Worm (Caenorhabditis elegans) whole organism, early embryonic: ENCODE measurements around the gene srh-270.

Experiments
- B0310.2 ChIP-seq: sonication (generic microtip); optimal IDR thresholded peaks from 2 replicates; lab custom pipeline; 2016; ENCODE audit warnings: mild to moderate bottlenecking, missing genetic modification characterization, missing compliant biosample characterization
- F13C5.2 ChIP-seq: sonication (generic microtip); optimal IDR thresholded peaks from 2 replicates; lab custom pipeline; 2017; ENCODE audit warnings: mild to moderate bottlenecking, missing genetic modification characterization, inconsistent platforms, missing compliant biosample characterization
- aly-1 ChIP-seq: sonication (generic microtip); optimal IDR thresholded peaks from 2 replicates; lab custom pipeline; 2016; ENCODE audit warnings: missing genetic modification characterization, missing compliant biosample characterization
- ama-1 ChIP-seq: fragments of 150-350 bp; optimal IDR thresholded peaks from 2 replicates; lab custom pipeline; 2014
- ceh-13 ChIP-seq: fragments of 200-800 bp; sonication (Bioruptor generic); optimal IDR thresholded peaks from 2 replicates; lab custom pipeline; 2018; ENCODE audit warnings: mild to moderate bottlenecking, missing genetic modification characterization, missing compliant biosample characterization
- ceh-36 ChIP-seq: sonication (generic microtip); optimal IDR thresholded peaks from 2 replicates; lab custom pipeline; 2016; ENCODE audit warnings: missing genetic modification characterization, inconsistent platforms, missing compliant biosample characterization
- flt-1 ChIP-seq: fragments of 200-800 bp; sonication (Bioruptor generic); IDR thresholded peaks from 2 replicates; pipeline ENCODE4 v1.3.6; 2022; ENCODE audit warnings: missing genetic modification characterization, missing compliant biosample characterization
- hmbx-1 ChIP-seq: sonication (generic microtip); optimal IDR thresholded peaks from 2 replicates; lab custom pipeline; 2016; ENCODE audit warnings: mild to moderate bottlenecking, missing genetic modification characterization, missing compliant biosample characterization
- pes-1 ChIP-seq: fragments of 200-800 bp; sonication (Bioruptor generic); IDR thresholded peaks from 2 replicates; pipeline ENCODE4 v1.3.6; 2022; ENCODE audit warnings: missing genetic modification reagents, missing genetic modification characterization, missing compliant biosample characterization
- scrt-1 ChIP-seq: fragments of 200-800 bp; sonication (Bioruptor generic); IDR thresholded peaks from 2 replicates; pipeline ENCODE4 v1.3.6; 2022; ENCODE audit warnings: missing genetic modification characterization, missing compliant biosample characterization
- sea-1 ChIP-seq: fragments of 200-800 bp; sonication (Bioruptor generic); conservative IDR thresholded peaks from 2 replicates; pipeline ENCODE4 v1.3.6; 2022; ENCODE audit warnings: missing genetic modification characterization, missing compliant biosample characterization
- tbx-37 ChIP-seq: fragments of 200-800 bp; sonication (Bioruptor generic); conservative IDR thresholded peaks from 2 replicates; pipeline ENCODE4 v1.3.6; 2022; ENCODE audit warnings: missing genetic modification reagents, missing genetic modification characterization, missing compliant biosample characterization

- TF ChIP-seq flt-1 (GFP tag; lab: Robert Waterston, UW) (no peak), ama-1 (lab: Kevin White, UChicago) (no peak), pes-1 (GFP tag; lab: Robert Waterston, UW) (no peak), hmbx-1 (tag; lab: Kevin White, UChicago) (no peak), F13C5.2 (no peak), scrt-1 (GFP tag; lab: Robert Waterston, UW) (no peak), tbx-37 (no peak), ceh-13 (GFP tag; lab: Kevin White, UChicago) (no peak), B0310.2 (tag; lab: Kevin White, UChicago) (no peak), sea-1 (GFP tag; lab: Robert Waterston, UW) (no peak), aly-1 (tag; lab: Kevin White, UChicago) (no peak), ceh-36 (tag; lab: Kevin White, UChicago) (no peak)
These were observed 10.5 kb upstream of the srh-270 start for ce11 chrV:2871754-2872504.
